Worm (Caenorhabditis elegans): ENCODE data around the gene efl-1.
"Not testable (repeated sequence)": the region's sequence is repeated elsewhere in the genome, so short reads cannot be mapped to it uniquely, and the experiment has no call there.

Gene efl-1

ce11 chrV:16951504-16951903 is 14.0 kb downstream of the efl-1 start, which contains the start of gene clec-238:
TSS of gene clec-238 (plus strand) at chrV:16951804.
- TF ChIP-seq zip-11 (GFP tag; IDR thresholded peaks at IDR 0.05) (no peak), ceh-32 (tag; optimal IDR thresholded peaks at IDR 0.05; ENCODE audit: poor library complexity) (no peak), F26F4.8 (GFP tag; conservative IDR thresholded peaks at IDR 0.05) (no peak), lir-3 (tag; optimal IDR thresholded peaks at IDR 0.05) (no peak), zip-2 (tag; optimal IDR thresholded peaks at IDR 0.05) (no peak), mxl-2 (GFP tag; conservative IDR thresholded peaks at IDR 0.05) (no peak), cey-2 (tag; optimal IDR thresholded peaks at IDR 0.05; ENCODE audit: borderline replicate concordance, insufficient read depth) (no peak)

ce11 chrV:16950036-16950435 is 15.4 kb downstream of the efl-1 start:
- TF ChIP-seq ZK546.5 (tag; optimal IDR thresholded peaks at IDR 0.05) (no peak), hmg-1.1 (GFP tag; IDR thresholded peaks at IDR 0.05) (no peak), zag-1 (tag; optimal IDR thresholded peaks at IDR 0.05) (no peak), cey-2 (tag; optimal IDR thresholded peaks at IDR 0.05; ENCODE audit: borderline replicate concordance, insufficient read depth) (no peak), lin-13 (GFP tag; optimal IDR thresholded peaks at IDR 0.05) (no peak), spr-3 (GFP tag; optimal IDR thresholded peaks at IDR 0.05) (no peak), madf-5 (GFP tag; IDR thresholded peaks at IDR 0.05) (no peak), Y75B8A.6 (GFP tag; IDR thresholded peaks at IDR 0.05) (no peak), snpc-1.2 (GFP tag; IDR thresholded peaks at IDR 0.05) (no peak), unc-62 (GFP tag; optimal IDR thresholded peaks at IDR 0.05 in 1 of 2) (no peak), unc-62 (tag; optimal IDR thresholded peaks at IDR 0.05) (no peak), D1046.2 (GFP tag; IDR thresholded peaks at IDR 0.05) (no peak), ctbp-1 (GFP tag; IDR thresholded peaks at IDR 0.05) (no peak), gei-8 (GFP tag; optimal IDR thresholded peaks at IDR 0.05) (no peak)

- TF ChIP-seq ZK546.5 (tag; optimal IDR thresholded peaks at IDR 0.05); sdz-12 (GFP tag; optimal IDR thresholded peaks at IDR 0.05); lin-29 (GFP tag; IDR thresholded peaks at IDR 0.05): not testable (repeated sequence)
Measured at ce11 chrV:16949609-16950008, 15.9 kb downstream of the efl-1 start, which contains the start of gene fbxa-111. TSS of gene fbxa-111 (minus strand) at chrV:16949709.

- not testable (repeated sequence) for TF ChIP-seq nhr-25 (tag; optimal IDR thresholded peaks at IDR 0.05; ENCODE audit: borderline replicate concordance, insufficient read depth); rbr-2 (tag; optimal IDR thresholded peaks at IDR 0.05); Y48G9A.11 (GFP tag; IDR thresholded peaks at IDR 0.05)
Measured at ce11 chrV:16948011-16948410, 17.5 kb downstream of the efl-1 start, which contains the start of gene fbxa-112. TSS of gene fbxa-112 (minus strand) at chrV:16948111.

- TF ChIP-seq lin-13 (GFP tag; optimal IDR thresholded peaks at IDR 0.05); spr-3 (GFP tag; optimal IDR thresholded peaks at IDR 0.05); nhr-48 (tag; optimal IDR thresholded peaks at IDR 0.05): not testable (repeated sequence)
Measured at ce11 chrV:16938731-16939130, 26.7 kb downstream of the efl-1 start, which contains the start of gene fbxa-148. TSS of gene fbxa-148 (plus strand) at chrV:16939031.

- no peak for TF ChIP-seq mep-1 (tag; optimal IDR thresholded peaks at IDR 0.05)
- no peak for TF ChIP-seq ceh-28 (tag; optimal IDR thresholded peaks at IDR 0.05)
- TF ChIP-seq zfp-3 (GFP tag; conservative IDR thresholded peaks at IDR 0.05): no peak
- TF ChIP-seq egl-27 (tag; optimal IDR thresholded peaks at IDR 0.05): no peak
- TF ChIP-seq ctbp-1 (GFP tag; IDR thresholded peaks at IDR 0.05): no peak
- TF ChIP-seq lir-3 (tag; optimal IDR thresholded peaks at IDR 0.05): no peak
- no peak for TF ChIP-seq ceh-62 (tag; optimal IDR thresholded peaks at IDR 0.05)
- no peak for TF ChIP-seq ztf-7 (tag; optimal IDR thresholded peaks at IDR 0.05)
- no peak for TF ChIP-seq fos-1 (tag; optimal IDR thresholded peaks at IDR 0.05)
- no peak for TF ChIP-seq mdt-29 (GFP tag; IDR thresholded peaks at IDR 0.05)
- no peak for TF ChIP-seq lin-29 (GFP tag; IDR thresholded peaks at IDR 0.05)
- no peak for TF ChIP-seq dmd-9 (GFP tag; IDR thresholded peaks at IDR 0.05)
- no peak for TF ChIP-seq nhr-42 (GFP tag; IDR thresholded peaks at IDR 0.05)
Measured at ce11 chrV:16927345-16927744, 38.1 kb downstream of the efl-1 start, which contains the start of gene Y102A5C.36. TSS of gene Y102A5C.36 (minus strand) at chrV:16927445.

All from whole organism, L4 larva.